Fruit fly (Drosophila melanogaster) whole organism, embryonic: ENCODE measurements around the gene CG14153.

ENCODE experiments used
- Abd-B ChIP-seq: fragments of 200-800 bp; sonication (Bioruptor generic); optimal IDR thresholded peaks from 2 replicates; lab custom pipeline; 2018; ENCODE audit warnings: missing biosample characterization, mild to moderate bottlenecking, missing genetic modification characterization, moderate library complexity
- Antp ChIP-seq: fragments of 200-800 bp; sonication (Bioruptor generic); optimal IDR thresholded peaks from 3 replicates; lab custom pipeline; 2016; ENCODE audit warnings: missing biosample characterization, missing genetic modification characterization
- B-H1 ChIP-seq: fragments of 200-800 bp; sonication (Bioruptor generic); IDR thresholded peaks from 3 replicates; pipeline ENCODE4 v1.3.6; 2022; ENCODE audit warnings: missing biosample characterization, missing genetic modification characterization
- Bteb2 ChIP-seq: fragments of 200-800 bp; sonication (Bioruptor generic); optimal IDR thresholded peaks from 2 replicates; lab custom pipeline; 2016; ENCODE audit warnings: missing biosample characterization, missing genetic modification characterization
- CG10321 ChIP-seq: fragments of 200-800 bp; sonication (Bioruptor generic); IDR thresholded peaks from 2 replicates; pipeline ENCODE4 v1.3.6; 2022; ENCODE audit warnings: missing biosample characterization, missing genetic modification characterization
- CG10979 ChIP-seq: fragments of 200-800 bp; sonication (Bioruptor generic); optimal IDR thresholded peaks from 2 replicates; lab custom pipeline; 2018; ENCODE audit warnings: missing biosample characterization, mild to moderate bottlenecking, missing genetic modification characterization, moderate library complexity
- CG11504 ChIP-seq: fragments of 200-800 bp; sonication (Bioruptor generic); optimal IDR thresholded peaks from 3 replicates; lab custom pipeline; 2019; ENCODE audit warnings: missing biosample characterization, mild to moderate bottlenecking, missing genetic modification characterization, moderate library complexity
- CG12391 ChIP-seq: fragments of 200-800 bp; sonication (Bioruptor generic); optimal IDR thresholded peaks from 3 replicates; lab custom pipeline; 2018; ENCODE audit warnings: missing biosample characterization, mild to moderate bottlenecking, missing genetic modification characterization, moderate library complexity
- CG14050 ChIP-seq: fragments of 200-800 bp; sonication (Bioruptor generic); IDR thresholded peaks from 3 replicates; pipeline ENCODE4 v1.3.6; 2022; ENCODE audit warnings: missing biosample characterization, missing genetic modification characterization
- CG14667 ChIP-seq: fragments of 200-800 bp; sonication (Bioruptor generic); IDR thresholded peaks from 2 replicates; pipeline ENCODE4 v1.3.6; 2022; ENCODE audit warnings: missing biosample characterization, missing genetic modification characterization
- CG14965 ChIP-seq: fragments of 200-800 bp; sonication (Bioruptor generic); optimal IDR thresholded peaks from 2 replicates; lab custom pipeline; 2016; ENCODE audit warnings: missing biosample characterization, missing genetic modification characterization, borderline replicate concordance
- CG1647 ChIP-seq: fragments of 200-800 bp; sonication (Bioruptor generic); optimal IDR thresholded peaks from 3 replicates; lab custom pipeline; 2016; ENCODE audit warnings: missing biosample characterization, missing genetic modification characterization
- CG17912 ChIP-seq: fragments of 200-800 bp; sonication (Bioruptor generic); optimal IDR thresholded peaks from 2 replicates; lab custom pipeline; 2018; ENCODE audit warnings: missing biosample characterization, mild to moderate bottlenecking, missing genetic modification characterization
- CG1792 ChIP-seq: fragments of 200-800 bp; sonication (Bioruptor generic); optimal IDR thresholded peaks from 2 replicates; lab custom pipeline; 2016; ENCODE audit warnings: missing biosample characterization, missing genetic modification characterization
- CG30431 ChIP-seq: fragments of 200-800 bp; sonication (Bioruptor generic); optimal IDR thresholded peaks from 2 replicates; lab custom pipeline; 2017; ENCODE audit warnings: missing biosample characterization, missing genetic modification characterization
- CG31224 ChIP-seq: fragments of 200-800 bp; sonication (Bioruptor generic); IDR thresholded peaks from 2 replicates; pipeline ENCODE4 v1.3.6; 2022; ENCODE audit warnings: missing biosample characterization, missing genetic modification characterization
- CG31365 ChIP-seq: fragments of 200-800 bp; sonication (Bioruptor generic); optimal IDR thresholded peaks from 2 replicates; lab custom pipeline; 2018; ENCODE audit warnings: missing biosample characterization, mild to moderate bottlenecking, missing genetic modification characterization
- CG43689 ChIP-seq: fragments of 200-800 bp; sonication (Bioruptor generic); IDR thresholded peaks from 2 replicates; pipeline ENCODE4 v1.3.6; 2022; ENCODE audit warnings: missing biosample characterization, missing genetic modification characterization
- CG6254 ChIP-seq: fragments of 200-800 bp; sonication (Bioruptor generic); optimal IDR thresholded peaks from 3 replicates; lab custom pipeline; 2017; ENCODE audit warnings: mild to moderate bottlenecking, missing biosample characterization, missing genetic modification reagents, missing genetic modification characterization
- CG7963 ChIP-seq: fragments of 200-800 bp; sonication (Bioruptor generic); IDR thresholded peaks from 3 replicates; pipeline ENCODE4 v1.3.6; 2022; ENCODE audit warnings: missing biosample characterization, missing genetic modification characterization; ENCODE audit not compliant: partially characterized antibody
- CG8089 ChIP-seq: fragments of 200-800 bp; sonication (Bioruptor generic); optimal IDR thresholded peaks from 3 replicates; lab custom pipeline; 2016; ENCODE audit warnings: missing biosample characterization, missing genetic modification characterization
- CG9437 ChIP-seq: fragments of 200-800 bp; sonication (Bioruptor generic); optimal IDR thresholded peaks from 2 replicates; lab custom pipeline; 2018; ENCODE audit warnings: missing biosample characterization, mild to moderate bottlenecking, missing genetic modification characterization
- Dfd ChIP-seq, 2 experiments: fragments of >200 bp; optimal IDR thresholded peaks; 2 replicates each; lab custom pipeline; 2017; ENCODE audit warnings: missing biosample characterization in 2 of 2, missing genetic modification characterization in 2 of 2
- E2f2 ChIP-seq: fragments of 200-800 bp; sonication (Bioruptor generic); IDR thresholded peaks from 2 replicates; pipeline ENCODE4 v1.3.6; 2022; ENCODE audit warnings: missing biosample characterization, missing genetic modification characterization
- HmgD ChIP-seq: fragments of 200-800 bp; sonication (Bioruptor generic); optimal IDR thresholded peaks from 3 replicates; lab custom pipeline; 2016; ENCODE audit warnings: missing biosample characterization, missing genetic modification characterization
- Jarid2 ChIP-seq: fragments of 200-800 bp; sonication (Bioruptor generic); optimal IDR thresholded peaks from 3 replicates; lab custom pipeline; 2017; ENCODE audit warnings: mild to moderate bottlenecking, missing biosample characterization, missing genetic modification reagents, missing genetic modification characterization
- MESR4 ChIP-seq: fragments of 200-800 bp; sonication (Bioruptor generic); optimal IDR thresholded peaks from 2 replicates; lab custom pipeline; 2018; ENCODE audit warnings: missing biosample characterization, mild to moderate bottlenecking, missing genetic modification characterization, moderate library complexity
- Mad ChIP-seq: fragments of 200-800 bp; sonication (Bioruptor generic); optimal IDR thresholded peaks from 2 replicates; lab custom pipeline; 2016; ENCODE audit warnings: missing biosample characterization, missing genetic modification characterization
- Sin3A ChIP-seq: fragments of >200 bp; optimal IDR thresholded peaks from 2 replicates; lab custom pipeline; 2018
- Trl ChIP-seq, 3 experiments: fragments of >200 bp in 2 of 3; fragments of 200-800 bp in 1 of 3; sonication (Bioruptor generic) in 1 of 3; optimal IDR thresholded peaks; 2 replicates in 1 of 3; 3 replicates in 2 of 3; lab custom pipeline; 2016 to 2017; ENCODE audit warnings: missing biosample characterization in 1 of 3, missing genetic modification characterization in 1 of 3
- al ChIP-seq: fragments of 200-800 bp; sonication (Bioruptor generic); IDR thresholded peaks from 2 replicates; pipeline ENCODE4 v1.3.6; 2022; ENCODE audit warnings: missing biosample characterization, missing genetic modification characterization
- ato ChIP-seq: fragments of 200-800 bp; sonication (Bioruptor generic); IDR thresholded peaks from 2 replicates; pipeline ENCODE4 v1.3.6; 2022; ENCODE audit warnings: missing biosample characterization, missing genetic modification characterization; ENCODE audit not compliant: partially characterized antibody
- bab2 ChIP-seq: fragments of 200-800 bp; sonication (Bioruptor generic); optimal IDR thresholded peaks from 2 replicates; lab custom pipeline; 2016; ENCODE audit warnings: missing biosample characterization, missing genetic modification characterization
- dati ChIP-seq: fragments of 200-800 bp; sonication (Bioruptor generic); IDR thresholded peaks from 2 replicates; pipeline ENCODE4 v1.3.6; 2022; ENCODE audit warnings: missing biosample characterization, missing genetic modification characterization
- ems ChIP-seq: fragments of 200-800 bp; sonication (Bioruptor generic); optimal IDR thresholded peaks from 3 replicates; lab custom pipeline; 2016; ENCODE audit warnings: missing biosample characterization, missing genetic modification characterization
- grau ChIP-seq: fragments of 200-800 bp; optimal IDR thresholded peaks from 3 replicates; lab custom pipeline; 2019; ENCODE audit warnings: missing biosample characterization, mild to moderate bottlenecking, missing genetic modification characterization, moderate library complexity
- ind ChIP-seq: fragments of 200-800 bp; sonication (Bioruptor generic); optimal IDR thresholded peaks from 3 replicates; lab custom pipeline; 2016; ENCODE audit warnings: missing biosample characterization, missing genetic modification characterization
- insv ChIP-seq, 2 experiments: fragments of 200-800 bp; sonication (Bioruptor generic); optimal IDR thresholded peaks; 3 replicates each; lab custom pipeline; 2016 to 2018; ENCODE audit warnings: missing biosample characterization in 2 of 2, missing genetic modification characterization in 2 of 2
- lbe ChIP-seq: fragments of 200-800 bp; sonication (Bioruptor generic); optimal IDR thresholded peaks from 2 replicates; lab custom pipeline; 2016; ENCODE audit warnings: missing biosample characterization, mild to moderate bottlenecking, missing genetic modification characterization
- lilli ChIP-seq: fragments of 200-800 bp; sonication (Bioruptor generic); optimal IDR thresholded peaks from 3 replicates; lab custom pipeline; 2016; ENCODE audit warnings: missing biosample characterization, missing genetic modification characterization
- nom ChIP-seq: fragments of 200-800 bp; sonication (Bioruptor generic); optimal IDR thresholded peaks from 2 replicates; lab custom pipeline; 2017; ENCODE audit warnings: missing biosample characterization, missing genetic modification characterization, mild to moderate bottlenecking, moderate library complexity, missing genetic modification reagents
- rib ChIP-seq: fragments of 200-800 bp; sonication (Bioruptor generic); IDR thresholded peaks from 2 replicates; pipeline ENCODE4 v1.3.6; 2022; ENCODE audit warnings: missing biosample characterization, missing genetic modification characterization
- schlank ChIP-seq: fragments of 200-800 bp; sonication (Bioruptor generic); optimal IDR thresholded peaks from 2 replicates; lab custom pipeline; 2018; ENCODE audit warnings: missing biosample characterization, mild to moderate bottlenecking, missing genetic modification characterization
- slbo ChIP-seq: fragments of 200-800 bp; sonication (Bioruptor generic); IDR thresholded peaks from 2 replicates; pipeline ENCODE4 v1.3.6; 2022; ENCODE audit warnings: missing biosample characterization, missing genetic modification characterization
- sr ChIP-seq: fragments of 200-800 bp; sonication (Bioruptor generic); IDR thresholded peaks from 3 replicates; pipeline ENCODE4 v1.3.6; 2022; ENCODE audit warnings: missing biosample characterization, missing genetic modification characterization
- tgo ChIP-seq: fragments of 200-800 bp; sonication (Bioruptor generic); IDR thresholded peaks from 3 replicates; pipeline ENCODE4 v1.3.6; 2022; ENCODE audit warnings: missing biosample characterization, missing genetic modification characterization
- tx ChIP-seq: fragments of 200-800 bp; sonication (Bioruptor generic); optimal IDR thresholded peaks from 2 replicates; lab custom pipeline; 2016; ENCODE audit warnings: missing biosample characterization, missing genetic modification characterization
- unc-4 ChIP-seq: fragments of 200-800 bp; sonication (Bioruptor generic); IDR thresholded peaks from 2 replicates; pipeline ENCODE4 v1.3.6; 2022; ENCODE audit warnings: missing biosample characterization, missing genetic modification characterization; ENCODE audit not compliant: partially characterized antibody
- vvl ChIP-seq: fragments of 200-800 bp; sonication (Bioruptor generic); IDR thresholded peaks from 2 replicates; pipeline ENCODE4 v1.3.6; 2022; ENCODE audit warnings: missing biosample characterization, missing genetic modification characterization
- zen ChIP-seq: fragments of 200-800 bp; sonication (Bioruptor generic); optimal IDR thresholded peaks from 3 replicates; lab custom pipeline; 2018; ENCODE audit warnings: missing biosample characterization, mild to moderate bottlenecking, missing genetic modification characterization, moderate library complexity

Gene CG14153

dm6 chr3L:10682725-10683367 is 39.5 kb downstream of the CG14153 start (continued):
- peak; percentile 98 for TF ChIP-seq ind
- no peak for TF ChIP-seq Trl (optimal IDR thresholded peaks at IDR 0.05; lab: Kevin White, UChicago)
- peak; percentile 67 for TF ChIP-seq Trl (GFP tag; optimal IDR thresholded peaks at IDR 0.05; lab: Kevin White, UChicago)
- TF ChIP-seq B-H1, result peak; percentile 94
- peak; percentile 71 for TF ChIP-seq CG8089
- peak; percentile 84 for TF ChIP-seq schlank (tag; lab: Kevin White, UChicago)
- peak; percentile 54 for TF ChIP-seq CG17912 (GFP tag; lab: Kevin White, UChicago)
- TF ChIP-seq Mad (GFP tag; lab: Kevin White, UChicago), result peak; percentile 94
- TF ChIP-seq rib (GFP tag; lab: Robert Waterston, UW), result peak; percentile 93
- 0 out of 3 replicates have a peak, but pooled peaks have one; percentile 26 for TF ChIP-seq CG7963 (GFP tag; lab: Robert Waterston, UW)
- TF ChIP-seq bab2 (GFP tag; lab: Kevin White, UChicago), result peak; percentile 62
- TF ChIP-seq CG43689 (GFP tag; lab: Robert Waterston, UW), result peak; percentile 94
- TF ChIP-seq Jarid2 (GFP tag; lab: Kevin White, UChicago), result peak; percentile 92
- no peak for TF ChIP-seq CG14965 (GFP tag; lab: Kevin White, UChicago)
- TF ChIP-seq dati (GFP tag; lab: Robert Waterston, UW), result peak; percentile 86
- peak; percentile 92 for TF ChIP-seq CG31224
- TF ChIP-seq CG14667, result peak; percentile 94
- peak; percentile 86 for TF ChIP-seq sr (GFP tag; lab: Robert Waterston, UW)
- TF ChIP-seq Bteb2 (GFP tag; lab: Kevin White, UChicago), result peak; percentile 83
- peak; percentile 94 for TF ChIP-seq CG6254 (GFP tag; lab: Kevin White, UChicago)
- peak; percentile 81 for TF ChIP-seq Antp
- TF ChIP-seq MESR4 (GFP tag; lab: Kevin White, UChicago), result peak; percentile 29
- peak; percentile 95 for TF ChIP-seq CG30431 (GFP tag; lab: Kevin White, UChicago)
- TF ChIP-seq CG14050 (GFP tag; lab: Robert Waterston, UW), result peak; percentile 93
- peak; percentile 97 for TF ChIP-seq tgo (GFP tag; lab: Robert Waterston, UW)
- peak; percentile 69 for TF ChIP-seq CG1647 (GFP tag; lab: Kevin White, UChicago)
- peak; percentile 97 for TF ChIP-seq vvl (GFP tag; lab: Robert Waterston, UW)
- peak; percentile 97 for TF ChIP-seq slbo (GFP tag; lab: Robert Waterston, UW)
- peak; percentile 46 for TF ChIP-seq CG31365 (tag; lab: Kevin White, UChicago)
- peak; percentile 90 for TF ChIP-seq lbe (GFP tag; lab: Kevin White, UChicago)
- TF ChIP-seq CG1792, result peak; percentile 36
- no peak for TF ChIP-seq Sin3A
- peak; percentile 87 for TF ChIP-seq E2f2 (GFP tag; lab: Robert Waterston, UW)
- TF ChIP-seq unc-4, result no peak
- peak in 1 of 2 experiments; percentile 91 for TF ChIP-seq Dfd (GFP tag; optimal IDR thresholded peaks at IDR 0.05; lab: Kevin White, UChicago)
- TF ChIP-seq grau (tag; lab: Kevin White, UChicago), result peak; percentile 100
- peak; percentile 98 for TF ChIP-seq CG11504 (tag; lab: Kevin White, UChicago)
- peak; percentile 50 for TF ChIP-seq HmgD
- peak; percentile 79 for TF ChIP-seq CG10321 (GFP tag; lab: Robert Waterston, UW)
- peak; percentile 99 for TF ChIP-seq CG10979 (tag; lab: Kevin White, UChicago)
- no peak for TF ChIP-seq ato
- TF ChIP-seq tx, result peak; percentile 75
- peak; percentile 91 for TF ChIP-seq zen
- peak; percentile 96 for TF ChIP-seq Abd-B
- peak; percentile 97 for TF ChIP-seq CG9437
- peak; percentile 96 for TF ChIP-seq al
- TF ChIP-seq CG12391 (tag; lab: Kevin White, UChicago), result peak; percentile 99
- peak; percentile 95 for TF ChIP-seq lilli (GFP tag; lab: Kevin White, UChicago)
- TF ChIP-seq ems (GFP tag; lab: Kevin White, UChicago), result peak; percentile 77
- TF ChIP-seq insv (GFP tag; optimal IDR thresholded peaks at IDR 0.05; lab: Kevin White, UChicago), result peak in 1 of 2 experiments; percentile 81
- peak; percentile 87 for TF ChIP-seq nom (GFP tag; lab: Kevin White, UChicago)
